Fruit fly (Drosophila melanogaster) Kc167 (cell line): ENCODE measurements around the gene Nopp140.

Source experiments
- Myc ChIP-seq: fragments of >200 bp; optimal IDR thresholded peaks from 2 replicates; lab custom pipeline; 2017; ENCODE audit warnings: missing external identifiers
- Sin3A ChIP-seq: fragments of >200 bp; optimal IDR thresholded peaks from 2 replicates; lab custom pipeline; 2018; ENCODE audit warnings: missing external identifiers
- h ChIP-seq: fragments of >200 bp; optimal IDR thresholded peaks from 3 replicates; lab custom pipeline; 2018; ENCODE audit warnings: missing external identifiers
- insv ChIP-seq: fragments of >200 bp; optimal IDR thresholded peaks from 3 replicates; lab custom pipeline; 2018; ENCODE audit warnings: missing external identifiers
- psq ChIP-seq: fragments of >200 bp; optimal IDR thresholded peaks from 2 replicates; lab custom pipeline; 2017; ENCODE audit warnings: missing external identifiers
- ttk ChIP-seq: sonication (Bioruptor generic); optimal IDR thresholded peaks from 2 replicates; lab custom pipeline; 2017; ENCODE audit warnings: missing external identifiers

The Nopp140 gene

DNA sequence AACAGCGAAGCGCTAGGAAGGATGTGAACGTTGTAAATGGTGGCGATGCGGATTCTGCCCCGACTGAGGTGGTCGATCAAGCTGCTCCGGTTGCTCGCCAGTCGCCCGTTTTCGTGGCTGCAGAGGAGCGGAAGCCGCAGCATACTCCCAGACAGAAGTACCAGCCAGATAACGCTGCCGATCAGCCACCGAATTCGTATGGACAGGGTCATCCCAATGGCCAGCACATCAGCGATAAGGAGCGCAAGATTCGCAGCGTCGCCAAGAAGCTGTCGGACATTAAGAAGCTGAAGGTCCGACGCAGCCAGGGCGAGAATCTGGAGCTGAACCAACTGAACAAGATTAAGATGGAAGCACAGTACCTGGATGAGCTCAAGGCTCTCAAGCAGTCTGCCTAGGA lies 5.4 kb upstream of the Nopp140 start:
- TF ChIP-seq insv = no peak

dm6 chr3L:21828177-21828589 lies 4.4 kb upstream of the Nopp140 start, which contains the start of gene CG32448:
TSS of gene CG32448 (minus strand) at chr3L:21828480.
- TF ChIP-seq psq (no peak), Sin3A (lab: Kevin White, UChicago) (no peak), ttk (lab: Kevin White, UChicago) (no peak), Myc (lab: Kevin White, UChicago) (no peak), h (lab: Kevin White, UChicago) (no peak), insv (no peak)

DNA sequence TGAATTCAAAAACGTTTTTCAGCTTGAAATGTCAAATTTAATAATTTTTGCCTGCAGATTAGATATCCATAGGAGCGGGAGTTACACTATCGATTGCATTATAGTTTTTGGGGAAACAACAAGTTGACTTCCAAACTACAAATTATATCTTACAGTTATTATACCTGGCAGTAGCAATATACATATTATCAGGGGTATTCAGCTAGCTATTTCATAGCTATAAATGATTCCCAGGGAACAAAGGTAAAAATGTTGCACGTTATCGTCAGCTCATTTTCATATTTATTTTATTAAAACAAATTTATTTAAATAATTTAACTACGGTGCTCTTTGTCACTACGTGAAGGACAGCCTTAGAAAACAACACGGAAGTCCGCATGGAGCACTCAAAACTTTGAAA lies 2.4 kb upstream of the Nopp140 start:
- no peak for TF ChIP-seq psq

DNA sequence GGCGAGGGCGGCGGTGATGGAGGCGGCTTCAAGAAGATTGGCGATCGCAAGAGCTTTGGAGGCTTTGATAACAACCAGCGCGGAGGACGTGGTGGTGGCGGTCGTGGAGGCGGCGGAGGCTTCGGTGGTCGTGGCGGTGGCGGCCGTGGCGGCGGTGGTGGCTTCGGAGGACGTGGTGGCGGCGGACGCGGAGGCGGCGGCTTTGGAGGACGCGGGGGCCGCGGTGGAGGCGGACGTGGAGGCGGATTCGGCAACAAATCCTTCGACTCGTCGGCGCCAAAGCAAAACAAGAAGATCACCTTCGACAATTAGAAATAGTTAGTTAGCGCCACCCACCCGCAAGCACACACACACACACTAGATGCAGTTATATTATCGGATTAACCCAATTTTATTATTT lies 3.0 kb downstream of the Nopp140 start:
- TF ChIP-seq Myc (lab: Kevin White, UChicago) (no peak), Sin3A (lab: Kevin White, UChicago) (no peak), insv (no peak), ttk (lab: Kevin White, UChicago) (no peak), h (lab: Kevin White, UChicago) (no peak), psq (no peak)

DNA sequence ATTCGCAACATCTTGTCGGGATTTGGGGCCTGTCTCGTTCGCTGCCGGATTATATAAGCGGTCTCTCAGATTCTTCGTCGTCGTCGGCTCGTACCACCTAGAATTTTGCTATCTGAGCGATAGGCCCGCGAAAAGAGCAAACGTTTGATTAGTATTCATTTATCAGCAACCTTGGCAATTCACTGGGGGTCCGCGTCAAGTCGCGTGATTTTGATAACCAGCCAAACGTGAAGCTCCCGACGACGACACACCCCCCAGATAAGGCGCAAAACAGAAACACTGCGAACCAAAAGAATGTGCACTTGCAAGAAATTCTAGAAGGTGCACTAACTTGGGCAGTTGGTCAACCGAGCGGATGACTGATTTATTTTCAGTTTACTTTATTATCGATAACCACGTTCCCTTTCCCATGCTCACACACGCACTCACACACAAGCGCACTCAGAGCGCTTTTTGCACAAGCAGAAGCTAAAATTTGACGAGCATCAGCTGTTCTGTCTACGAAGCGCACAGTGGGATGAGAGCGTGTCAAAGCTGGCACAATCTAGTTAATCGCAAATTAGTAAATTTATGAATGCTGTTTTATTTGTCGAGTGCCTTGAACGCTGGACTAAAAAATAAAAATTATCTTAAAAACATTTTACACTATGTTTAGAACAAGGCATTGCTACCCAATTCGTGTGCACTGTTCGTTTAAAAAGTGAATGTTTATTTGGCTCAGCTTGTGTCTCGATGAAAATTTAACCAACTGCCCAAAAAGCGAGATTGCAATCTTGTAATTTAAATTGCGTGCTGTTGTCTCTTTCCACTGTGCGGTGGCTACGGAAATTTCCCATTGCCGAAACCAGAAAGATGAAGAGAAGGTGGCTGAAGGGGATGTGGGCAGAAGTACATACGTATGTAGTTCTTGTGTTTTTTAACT lies 7.4 kb downstream of the Nopp140 start:
- TF ChIP-seq insv = no peak
- TF ChIP-seq psq = no peak
- no peak for TF ChIP-seq h (lab: Kevin White, UChicago)
- TF ChIP-seq Sin3A (lab: Kevin White, UChicago) = no peak
- no peak for TF ChIP-seq ttk (lab: Kevin White, UChicago)
- no peak for TF ChIP-seq Myc (lab: Kevin White, UChicago)

DNA sequence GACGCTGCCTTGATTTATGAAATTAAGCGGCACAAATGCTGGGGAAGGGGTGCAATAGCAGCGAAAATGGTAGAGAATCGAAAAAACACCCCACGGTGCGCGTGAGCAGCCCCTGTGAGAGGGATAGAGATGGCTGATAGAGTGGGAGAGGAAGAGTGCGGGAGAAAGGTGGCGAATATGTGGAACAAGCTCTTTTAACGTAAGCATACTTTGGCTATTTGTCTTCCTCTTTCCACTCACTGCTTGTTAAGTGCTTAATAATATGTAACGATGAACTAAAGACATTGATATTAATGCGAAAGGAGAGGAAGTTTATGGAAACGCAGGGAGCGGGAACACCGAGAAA lies 8.0 kb downstream of the Nopp140 start:
- TF ChIP-seq Myc (lab: Kevin White, UChicago) = no peak
- no peak for TF ChIP-seq psq
- TF ChIP-seq h (lab: Kevin White, UChicago) = no peak
- TF ChIP-seq Sin3A (lab: Kevin White, UChicago) = no peak
- TF ChIP-seq insv = no peak

- TF ChIP-seq psq (no peak), insv (no peak), h (lab: Kevin White, UChicago) (no peak), Myc (lab: Kevin White, UChicago) (no peak), Sin3A (lab: Kevin White, UChicago) (no peak), ttk (lab: Kevin White, UChicago) (no peak)
Measured at dm6 chr3L:21841079-21841478, 8.5 kb downstream of the Nopp140 start, which contains the start of gene P5CDh1. TSS of gene P5CDh1 (minus strand) at chr3L:21841356.

- TF ChIP-seq h (lab: Kevin White, UChicago) (no peak), Sin3A (lab: Kevin White, UChicago) (no peak), Myc (lab: Kevin White, UChicago) (no peak), psq (no peak), insv (no peak), ttk (lab: Kevin White, UChicago) (no peak)
Measured at dm6 chr3L:21842286-21842685, 9.7 kb downstream of the Nopp140 start, which contains the start of gene CG14563. TSS of gene CG14563 (minus strand) at chr3L:21842386.

DNA sequence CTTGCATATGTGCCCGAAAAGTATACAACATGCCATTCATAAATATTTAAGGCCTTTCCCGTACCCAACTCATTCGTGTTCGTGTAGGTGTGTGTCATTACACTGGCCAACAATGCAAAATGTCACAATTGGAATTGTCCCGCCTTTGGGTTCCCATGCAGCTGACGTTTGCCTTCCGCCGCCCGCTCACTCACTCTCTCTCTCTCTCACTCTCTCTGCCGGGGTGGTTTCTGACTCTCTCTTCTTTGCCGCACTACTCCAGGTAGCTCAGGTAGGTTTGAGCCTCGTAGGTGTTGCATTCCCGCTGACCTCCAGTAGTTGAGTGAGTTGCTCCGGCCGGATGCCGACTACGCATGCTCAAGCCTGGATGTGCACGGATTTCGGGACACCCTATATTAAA lies 10.7 kb downstream of the Nopp140 start:
- TF ChIP-seq Sin3A (lab: Kevin White, UChicago) (no peak), ttk (lab: Kevin White, UChicago) (no peak), Myc (lab: Kevin White, UChicago) (no peak), insv (no peak), psq (no peak), h (lab: Kevin White, UChicago) (no peak)

DNA sequence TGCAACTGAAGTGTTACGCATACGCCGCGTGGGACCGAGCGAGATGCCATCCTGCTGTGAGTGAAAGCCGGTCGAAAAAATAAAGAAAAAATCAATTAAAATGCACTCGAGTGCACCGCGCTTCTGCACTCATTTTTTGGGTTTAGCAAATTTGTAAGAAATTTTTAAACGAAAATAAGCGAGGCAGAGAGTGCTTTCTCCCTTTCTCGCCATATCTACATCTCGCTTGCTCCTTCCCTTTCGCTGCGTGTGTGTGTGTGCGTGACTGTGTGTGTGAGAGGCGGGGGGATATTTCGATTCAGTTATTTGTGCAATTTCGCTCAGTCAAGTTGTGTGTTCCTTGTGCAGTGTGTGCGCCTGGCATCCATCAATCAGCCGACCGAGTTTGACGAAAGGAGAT lies 11.9 kb downstream of the Nopp140 start, which contains the start of gene mub:
Gene mub (plus strand): TSS at position 301 of the 400 bp plus-strand sequence.
- TF ChIP-seq Sin3A (lab: Kevin White, UChicago) (no peak), ttk (lab: Kevin White, UChicago) (no peak), insv (no peak), Myc (lab: Kevin White, UChicago) (no peak), psq (no peak), h (lab: Kevin White, UChicago) (no peak)

DNA sequence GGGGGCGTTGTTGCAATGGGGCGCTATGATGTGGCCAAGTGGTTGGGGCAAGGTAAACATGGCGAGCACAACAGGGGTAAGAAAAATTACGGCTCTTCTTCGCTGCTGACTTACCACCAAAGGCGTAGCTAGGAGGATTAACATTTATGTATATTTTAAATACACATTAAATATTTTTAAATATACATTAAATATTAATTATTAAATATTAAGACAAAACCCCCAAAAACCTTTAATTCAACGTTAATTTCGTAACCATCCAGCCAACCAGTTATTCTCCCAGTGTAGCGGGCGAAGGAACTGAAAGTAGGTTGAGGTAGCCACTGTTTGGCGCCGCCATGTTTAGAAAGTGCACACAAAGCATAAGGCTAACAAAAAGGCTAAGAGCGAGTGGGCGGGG lies 14.0 kb downstream of the Nopp140 start:
- TF ChIP-seq Sin3A (lab: Kevin White, UChicago) = no peak
- TF ChIP-seq insv = no peak
- TF ChIP-seq Myc (lab: Kevin White, UChicago) = no peak
- TF ChIP-seq psq = no peak
- TF ChIP-seq h (lab: Kevin White, UChicago) = no peak
- TF ChIP-seq ttk (lab: Kevin White, UChicago) = no peak

- TF ChIP-seq ttk (lab: Kevin White, UChicago) (no peak), Myc (lab: Kevin White, UChicago) (no peak), psq (no peak), insv (no peak)
Measured at dm6 chr3L:21848320-21848719, 15.7 kb downstream of the Nopp140 start.
